Fruit fly (Drosophila melanogaster): ENCODE measurements around the gene Drgx.
A peak's percentile ranks its signal among the peaks of the same experiment; 100 is the strongest.

The Drgx gene

DNA sequence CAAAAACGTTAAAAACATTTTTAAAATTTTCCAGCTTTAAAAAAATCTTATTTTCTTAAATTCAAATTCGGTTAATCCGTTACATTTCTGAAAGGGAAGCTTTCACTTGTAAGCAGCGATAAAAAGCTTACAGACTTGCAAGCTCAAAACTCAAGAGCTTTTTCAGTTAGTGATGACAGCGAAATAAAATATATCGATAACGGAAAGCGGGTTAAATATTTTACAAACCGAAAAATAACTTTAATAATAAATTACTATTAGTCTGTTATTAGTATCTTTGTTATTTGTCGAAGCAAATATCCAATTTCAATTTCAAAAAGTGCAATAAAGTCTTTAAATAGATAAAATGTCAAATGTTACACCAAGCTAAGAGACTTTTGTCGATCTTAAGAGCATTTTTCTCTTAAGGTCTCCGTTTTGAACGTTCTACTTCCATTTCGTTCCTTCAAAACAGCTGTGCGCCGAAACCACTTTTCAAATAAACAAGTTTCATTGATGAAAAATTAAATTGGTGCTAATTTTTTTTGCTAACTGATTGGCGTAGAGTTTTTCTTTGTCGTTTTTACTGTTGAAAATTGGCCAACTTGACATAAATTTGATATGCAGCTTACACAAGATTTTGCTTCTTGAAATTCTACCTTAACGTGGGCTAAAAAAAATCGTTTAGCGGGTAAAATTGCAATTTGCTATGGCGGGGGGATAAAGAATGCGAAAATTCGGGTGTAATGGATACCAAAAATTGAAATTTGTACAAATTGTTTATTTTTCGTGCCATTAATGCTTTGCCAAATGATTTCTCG is 14.2 kb upstream of the Drgx start:
- peak; percentile 38 for TF ChIP-seq CG7101 (tag; optimal IDR thresholded peaks at IDR 0.05)
- peak; percentile 93 for TF ChIP-seq kay (GFP tag; ENCODE audit: borderline replicate concordance)
- no peak for TF ChIP-seq CG7045 (GFP tag; optimal IDR thresholded peaks at IDR 0.05)
- TF ChIP-seq tj (GFP tag; optimal IDR thresholded peaks at IDR 0.05) = peak; percentile 92

DNA sequence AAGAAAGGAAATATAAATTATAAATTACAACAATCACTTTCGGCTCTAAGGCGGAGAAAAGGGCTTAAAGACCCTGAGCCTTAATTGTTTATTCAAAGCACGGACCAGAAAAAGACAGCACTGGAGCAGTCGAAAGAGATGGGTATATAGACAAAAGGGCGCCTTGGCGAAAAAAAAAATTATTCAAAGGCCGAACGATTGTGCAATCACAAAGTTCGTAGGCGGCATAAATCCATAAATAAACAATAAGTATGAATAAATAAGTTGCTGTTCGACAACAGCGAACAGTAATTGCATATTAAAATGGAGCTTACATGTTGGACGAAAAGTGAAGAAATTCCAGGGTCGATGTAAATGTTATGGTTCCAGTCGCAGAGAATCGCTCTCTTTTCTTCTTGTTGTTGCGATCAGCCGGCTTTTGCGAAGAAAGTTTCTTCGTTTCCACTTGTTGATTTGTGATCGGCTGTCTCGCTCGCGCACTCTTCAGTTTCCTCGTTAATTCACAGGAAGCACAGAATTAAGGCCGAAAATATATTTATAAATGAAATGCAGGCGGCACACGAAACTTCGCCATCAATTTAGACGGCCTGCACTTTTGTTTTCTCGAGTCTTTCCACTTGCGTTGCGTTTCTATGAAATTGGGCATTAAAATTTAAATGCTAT is 7.5 kb upstream of the Drgx start:
- TF ChIP-seq CG1620 (GFP tag; optimal IDR thresholded peaks at IDR 0.05) = no peak

DNA sequence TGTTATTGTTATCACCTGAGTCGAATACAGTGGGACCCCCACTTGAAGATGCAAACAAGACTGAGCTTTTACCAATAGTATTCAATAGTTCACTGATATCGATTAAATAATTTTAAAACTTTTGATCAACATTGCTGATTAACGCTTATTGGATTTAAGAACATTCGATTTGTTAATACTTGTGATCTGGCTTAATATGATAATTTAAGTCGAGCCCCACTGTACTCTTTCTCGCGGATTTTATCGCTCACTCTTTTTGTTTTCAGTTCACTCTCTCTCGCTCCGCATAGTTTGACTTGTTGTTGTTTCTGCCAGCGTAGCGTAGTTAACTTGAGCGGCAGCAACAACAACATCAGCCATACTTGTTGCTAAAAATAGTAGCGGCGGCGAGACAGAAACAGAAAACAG is 6.8 kb upstream of the Drgx start:
- TF ChIP-seq pad (GFP tag; optimal IDR thresholded peaks at IDR 0.05) (peak; percentile 92), CG5204 (GFP tag; optimal IDR thresholded peaks at IDR 0.05) (peak; percentile 98), cnc (optimal IDR thresholded peaks at IDR 0.05) (no peak), CG12768 (GFP tag; optimal IDR thresholded peaks at IDR 0.05) (peak; percentile 99), CG11617 (GFP tag; optimal IDR thresholded peaks at IDR 0.05) (peak; percentile 99), cic (GFP tag; optimal IDR thresholded peaks at IDR 0.05) (peak; percentile 93), Mnt (GFP tag; optimal IDR thresholded peaks at IDR 0.05) (peak; percentile 96), ovo (GFP tag; optimal IDR thresholded peaks at IDR 0.05) (peak; percentile 95), tj (GFP tag; optimal IDR thresholded peaks at IDR 0.05) (peak; percentile 90), Crg-1 (GFP tag; optimal IDR thresholded peaks at IDR 0.05) (peak; percentile 98), CG33017 (tag; optimal IDR thresholded peaks at IDR 0.05) (peak; percentile 99), toe (GFP tag; optimal IDR thresholded peaks at IDR 0.05) (peak; percentile 98), Clk (GFP tag; optimal IDR thresholded peaks at IDR 0.05) (peak; percentile 97), CG7045 (GFP tag; optimal IDR thresholded peaks at IDR 0.05) (peak; percentile 98), CG14711 (tag; optimal IDR thresholded peaks at IDR 0.05) (peak; percentile 96), kay (GFP tag; ENCODE audit: borderline replicate concordance) (peak; percentile 98), Hr96 (GFP tag; optimal IDR thresholded peaks at IDR 0.05) (peak; percentile 99), bab1 (GFP tag; optimal IDR thresholded peaks at IDR 0.05) (peak; percentile 99), CG1620 (GFP tag; optimal IDR thresholded peaks at IDR 0.05) (peak; percentile 98), CG7101 (tag; optimal IDR thresholded peaks at IDR 0.05) (peak; percentile 99)

DNA sequence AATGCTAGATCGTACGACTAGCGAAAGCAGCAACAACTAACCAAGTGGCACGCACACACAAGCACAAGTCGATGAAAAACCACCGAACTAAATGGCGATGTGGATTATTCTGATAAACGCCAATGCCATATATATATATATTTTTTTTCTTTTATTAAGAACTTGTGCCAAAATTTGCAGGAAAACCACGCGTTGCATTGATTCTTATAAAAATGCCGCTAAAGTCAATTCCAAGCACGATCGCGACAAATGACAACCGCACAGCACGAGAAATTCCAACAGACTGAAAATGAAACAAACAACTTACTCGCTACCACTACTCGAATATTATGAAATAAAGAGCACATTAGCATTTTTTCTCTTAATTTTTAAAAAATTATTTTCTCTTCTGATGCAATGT is 5.9 kb upstream of the Drgx start, which contains the start of gene for:
Gene for, minus strand, starts transcription at position 287 of the 400 bp plus-strand sequence.
- TF ChIP-seq CG1620 (GFP tag; optimal IDR thresholded peaks at IDR 0.05) = no peak
- TF ChIP-seq Mnt (GFP tag; optimal IDR thresholded peaks at IDR 0.05) = peak; percentile 64
- TF ChIP-seq CG12768 (GFP tag; optimal IDR thresholded peaks at IDR 0.05) = peak; percentile 1

DNA sequence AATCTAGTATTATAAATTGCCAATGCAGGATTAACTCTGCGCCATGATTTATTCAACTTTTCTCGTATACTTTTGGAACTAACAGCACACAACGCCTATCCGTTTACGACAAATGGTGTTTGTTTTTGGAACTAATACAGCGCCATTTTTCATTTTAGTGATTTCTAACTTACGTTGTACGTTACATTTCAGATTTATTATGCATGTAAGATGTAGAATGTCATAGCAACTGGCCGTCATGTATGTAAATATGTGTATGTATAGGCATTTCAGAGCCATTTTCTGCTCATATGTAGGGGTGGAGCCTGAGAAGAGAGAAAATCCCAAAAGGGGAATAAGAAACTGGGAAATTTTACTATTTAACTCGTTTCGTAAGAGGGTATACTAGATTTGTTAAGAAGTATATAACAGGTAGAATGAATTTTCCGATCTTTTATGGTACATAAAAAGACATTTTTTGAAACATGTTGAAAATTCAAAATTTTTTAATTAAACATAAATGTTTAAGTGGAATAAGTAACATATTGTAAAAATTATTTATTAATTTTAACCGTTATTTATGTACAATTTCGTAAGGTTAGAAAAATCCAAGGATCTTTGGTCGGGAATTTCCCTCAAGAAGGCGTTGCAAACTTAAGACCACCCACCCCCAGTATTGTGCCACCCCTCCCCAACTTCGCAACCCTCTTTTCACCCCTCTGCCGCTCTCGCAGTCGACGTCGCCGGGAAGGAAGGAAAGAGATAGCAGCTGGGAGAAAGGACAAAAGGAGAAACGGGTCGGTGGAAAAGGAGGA is 5.0 kb upstream of the Drgx start:
- TF ChIP-seq cic (GFP tag; optimal IDR thresholded peaks at IDR 0.05) (peak; percentile 30), CG5204 (GFP tag; optimal IDR thresholded peaks at IDR 0.05) (no peak), bab1 (GFP tag; optimal IDR thresholded peaks at IDR 0.05) (peak; percentile 12), Crg-1 (GFP tag; optimal IDR thresholded peaks at IDR 0.05) (no peak), tj (GFP tag; optimal IDR thresholded peaks at IDR 0.05) (no peak), cnc (optimal IDR thresholded peaks at IDR 0.05) (no peak), CG14711 (tag; optimal IDR thresholded peaks at IDR 0.05) (no peak), Hr96 (GFP tag; optimal IDR thresholded peaks at IDR 0.05) (peak; percentile 45), kay (GFP tag; ENCODE audit: borderline replicate concordance) (no peak), CG7101 (tag; optimal IDR thresholded peaks at IDR 0.05) (peak; percentile 19), pad (GFP tag; optimal IDR thresholded peaks at IDR 0.05) (peak; percentile 99), CG1620 (GFP tag; optimal IDR thresholded peaks at IDR 0.05) (peak; percentile 57), CG11617 (GFP tag; optimal IDR thresholded peaks at IDR 0.05) (no peak), ovo (GFP tag; optimal IDR thresholded peaks at IDR 0.05) (peak; percentile 58), toe (GFP tag; optimal IDR thresholded peaks at IDR 0.05) (peak; percentile 55), Clk (GFP tag; optimal IDR thresholded peaks at IDR 0.05) (no peak), CG12768 (GFP tag; optimal IDR thresholded peaks at IDR 0.05) (no peak), Mnt (GFP tag; optimal IDR thresholded peaks at IDR 0.05) (no peak), CG33017 (tag; optimal IDR thresholded peaks at IDR 0.05) (no peak), CG7045 (GFP tag; optimal IDR thresholded peaks at IDR 0.05) (peak; percentile 9)

DNA sequence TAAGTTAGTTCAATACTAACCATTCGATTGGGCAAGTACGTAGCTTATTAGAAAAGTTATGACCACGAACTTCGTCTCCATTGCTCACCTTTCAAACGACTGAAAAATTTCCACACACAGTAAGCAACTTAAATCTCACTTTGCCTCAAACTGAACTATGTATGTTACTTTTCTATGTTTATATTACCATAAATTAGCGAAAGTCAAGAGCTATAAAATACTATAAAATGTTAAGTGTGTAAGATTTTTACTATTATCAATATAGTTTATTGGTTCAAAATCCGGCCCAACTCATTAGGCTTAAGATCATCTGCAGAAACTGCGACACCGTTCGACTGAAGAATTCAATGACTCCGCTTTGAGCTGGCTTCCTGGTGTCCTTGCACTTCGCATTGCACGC is 5.9 kb downstream of the Drgx start, which contains the start of gene Sfp24Ba:
Gene Sfp24Ba, minus strand, starts transcription at position 101 of the 400 bp plus-strand sequence.
- TF ChIP-seq pad (GFP tag; optimal IDR thresholded peaks at IDR 0.05) (no peak), CG5204 (GFP tag; optimal IDR thresholded peaks at IDR 0.05) (no peak), CG7101 (tag; optimal IDR thresholded peaks at IDR 0.05) (no peak)
